Worm (Caenorhabditis elegans) whole organism, L1 larva: ENCODE measurements around the gene nhr-233.

ENCODE experiments used
- C16A3.4 ChIP-seq: fragments of 150-350 bp; optimal IDR thresholded peaks from 2 replicates; lab custom pipeline; 2014; ENCODE audit warnings: missing biosample characterization, missing genetic modification characterization
- F16B12.6 ChIP-seq: fragments of 150-350 bp; optimal IDR thresholded peaks from 2 replicates; lab custom pipeline; 2014; ENCODE audit warnings: missing biosample characterization, missing genetic modification characterization
- aha-1 ChIP-seq: fragments of 150-350 bp; optimal IDR thresholded peaks from 2 replicates; lab custom pipeline; 2014; ENCODE audit warnings: missing biosample characterization, missing genetic modification characterization
- alr-1 ChIP-seq: fragments of 200-800 bp; sonication (Bioruptor generic); optimal IDR thresholded peaks from 2 replicates; lab custom pipeline; 2018; ENCODE audit warnings: borderline replicate concordance, mild to moderate bottlenecking, missing genetic modification characterization, missing compliant biosample characterization
- aly-2 ChIP-seq: fragments of 150-350 bp; optimal IDR thresholded peaks from 2 replicates; lab custom pipeline; 2014; ENCODE audit warnings: missing biosample characterization, missing genetic modification characterization
- ama-1 ChIP-seq: fragments of 150-350 bp; optimal IDR thresholded peaks from 2 replicates; lab custom pipeline; 2014
- ceh-63 ChIP-seq: fragments of 200-800 bp; sonication (Bioruptor generic); optimal IDR thresholded peaks from 2 replicates; lab custom pipeline; 2018; ENCODE audit warnings: mild to moderate bottlenecking, missing genetic modification characterization, missing compliant biosample characterization
- ceh-8 ChIP-seq: fragments of 200-800 bp; sonication (Bioruptor generic); optimal IDR thresholded peaks from 2 replicates; lab custom pipeline; 2018; ENCODE audit warnings: mild to moderate bottlenecking, missing genetic modification characterization, moderate library complexity, missing compliant biosample characterization
- ceh-90 ChIP-seq: sonication (generic microtip); optimal IDR thresholded peaks from 2 replicates; lab custom pipeline; 2016; ENCODE audit warnings: missing genetic modification characterization, missing compliant biosample characterization
- ces-1 ChIP-seq: fragments of 150-350 bp; optimal IDR thresholded peaks from 2 replicates; lab custom pipeline; 2014; ENCODE audit warnings: missing biosample characterization, missing genetic modification reagents, missing genetic modification characterization
- dpl-1 ChIP-seq, 3 experiments: fragments of 150-350 bp in 2 of 3; sonication (generic microtip) in 1 of 3; optimal IDR thresholded peaks; 2 replicates each; lab custom pipeline; 2014 to 2017; ENCODE audit warnings: missing biosample characterization in 3 of 3, missing genetic modification characterization in 3 of 3, missing genetic modification reagents in 3 of 3
- dsc-1 ChIP-seq: sonication (generic microtip); optimal IDR thresholded peaks from 2 replicates; lab custom pipeline; 2016; ENCODE audit warnings: mild to moderate bottlenecking, missing genetic modification characterization, missing compliant biosample characterization
- efl-1 ChIP-seq, 4 experiments: fragments of 150-350 bp; optimal IDR thresholded peaks in 3 of 4; peaks in 1 of 4; 1 replicate in 1 of 4; 2 replicates in 3 of 4; lab custom pipeline; 2014; ENCODE audit warnings: missing biosample characterization in 2 of 4, missing genetic modification characterization in 2 of 4, missing genetic modification reagents in 2 of 4
- egl-13 ChIP-seq: sonication (generic microtip); optimal IDR thresholded peaks from 2 replicates; lab custom pipeline; 2016; ENCODE audit warnings: missing genotype, missing genetic modification reagents, missing genetic modification characterization, missing compliant biosample characterization
- elt-3 ChIP-seq, 6 experiments: fragments of 150-350 bp in 1 of 6; sonication (generic microtip); optimal IDR thresholded peaks; 2 replicates each; lab custom pipeline; 2017 to 2018; ENCODE audit warnings: missing biosample characterization in 6 of 6, missing genetic modification characterization in 6 of 6, inconsistent platforms in 1 of 6
- fkh-10 ChIP-seq: sonication (generic microtip); optimal IDR thresholded peaks from 2 replicates; lab custom pipeline; 2017; ENCODE audit warnings: missing biosample characterization, missing genetic modification reagents, missing genetic modification characterization
- fkh-8 ChIP-seq: sonication (generic microtip); optimal IDR thresholded peaks from 2 replicates; lab custom pipeline; 2016; ENCODE audit warnings: mild to moderate bottlenecking, missing genetic modification characterization, missing compliant biosample characterization
- fos-1 ChIP-seq: fragments of 150-350 bp; optimal IDR thresholded peaks from 2 replicates; lab custom pipeline; 2014; ENCODE audit warnings: missing biosample characterization, missing genetic modification characterization
- grh-1 ChIP-seq: fragments of 200-800 bp; sonication (Bioruptor generic); IDR thresholded peaks from 2 replicates; pipeline ENCODE4 v1.3.6; 2022; ENCODE audit warnings: missing genetic modification reagents, missing genetic modification characterization, missing compliant biosample characterization
- hlh-17 ChIP-seq: fragments of 200-800 bp; sonication (Bioruptor generic); optimal IDR thresholded peaks from 2 replicates; lab custom pipeline; 2018; ENCODE audit warnings: missing genetic modification characterization, mild to moderate bottlenecking, missing compliant biosample characterization, moderate library complexity, borderline replicate concordance
- jun-1 ChIP-seq: fragments of 150-350 bp; optimal IDR thresholded peaks from 2 replicates; lab custom pipeline; 2014; ENCODE audit warnings: missing biosample characterization, missing genetic modification reagents, missing genetic modification characterization
- lin-14 ChIP-seq: fragments of 200-800 bp; sonication (Bioruptor generic); optimal IDR thresholded peaks from 2 replicates; lab custom pipeline; 2018; ENCODE audit warnings: mild to moderate bottlenecking, missing genetic modification characterization, moderate library complexity, missing compliant biosample characterization
- lin-15B ChIP-seq: fragments of 150-350 bp; sonication (generic microtip); optimal IDR thresholded peaks from 3 replicates; lab custom pipeline; 2014; ENCODE audit warnings: missing biosample characterization, missing genetic modification characterization
- lin-35 ChIP-seq, 2 experiments: fragments of 150-350 bp; optimal IDR thresholded peaks; 2 replicates each; lab custom pipeline; 2014; ENCODE audit warnings: missing biosample characterization in 2 of 2, missing genetic modification characterization in 2 of 2, missing genetic modification reagents in 2 of 2
- lin-39 ChIP-seq: fragments of 150-350 bp; optimal IDR thresholded peaks from 2 replicates; lab custom pipeline; 2014; ENCODE audit warnings: missing biosample characterization, missing genetic modification reagents, missing genetic modification characterization
- lir-3 ChIP-seq: sonication (generic microtip); optimal IDR thresholded peaks from 2 replicates; lab custom pipeline; 2016; ENCODE audit warnings: mild to moderate bottlenecking, missing genetic modification characterization, moderate library complexity, missing compliant biosample characterization; ENCODE audit not compliant: poor library complexity
- lsy-2 ChIP-seq, 2 experiments: fragments of 150-350 bp; optimal IDR thresholded peaks; 2 replicates each; lab custom pipeline; 2014; ENCODE audit warnings: missing biosample characterization in 2 of 2, missing genetic modification characterization in 2 of 2
- mdl-1 ChIP-seq, 2 experiments: fragments of 150-350 bp; optimal IDR thresholded peaks; 2 replicates each; lab custom pipeline; 2014 to 2017; ENCODE audit warnings: missing biosample characterization in 2 of 2, missing genetic modification characterization in 2 of 2, inconsistent platforms in 1 of 2
- mef-2 ChIP-seq: fragments of 150-350 bp; optimal IDR thresholded peaks from 2 replicates; lab custom pipeline; 2014; ENCODE audit warnings: missing biosample characterization, missing genetic modification characterization
- mep-1 ChIP-seq: fragments of 150-350 bp; optimal IDR thresholded peaks from 2 replicates; lab custom pipeline; 2014; ENCODE audit warnings: missing biosample characterization, missing genetic modification characterization
- nhr-12 ChIP-seq: sonication (generic microtip); optimal IDR thresholded peaks from 2 replicates; lab custom pipeline; 2017; ENCODE audit warnings: missing biosample characterization, missing genetic modification characterization
- nhr-19 ChIP-seq: fragments of 200-800 bp; sonication (Bioruptor generic); conservative IDR thresholded peaks from 2 replicates; pipeline ENCODE4 v1.3.6; 2022; ENCODE audit warnings: missing genetic modification characterization, missing compliant biosample characterization
- nhr-20 ChIP-seq: sonication (generic microtip); optimal IDR thresholded peaks from 2 replicates; lab custom pipeline; 2016; ENCODE audit warnings: mild to moderate bottlenecking, missing genetic modification characterization, missing compliant biosample characterization
- nhr-28 ChIP-seq: fragments of 150-350 bp; optimal IDR thresholded peaks from 2 replicates; lab custom pipeline; 2014; ENCODE audit warnings: missing biosample characterization, missing genetic modification characterization
- nhr-47 ChIP-seq: sonication (generic microtip); optimal IDR thresholded peaks from 2 replicates; lab custom pipeline; 2016; ENCODE audit warnings: mild to moderate bottlenecking, missing genetic modification characterization, moderate library complexity, missing compliant biosample characterization
- nhr-71 ChIP-seq: sonication (generic microtip); optimal IDR thresholded peaks from 2 replicates; lab custom pipeline; 2016; ENCODE audit warnings: mild to moderate bottlenecking, missing genetic modification characterization, moderate library complexity, missing compliant biosample characterization
- nhr-84 ChIP-seq: sonication (generic microtip); optimal IDR thresholded peaks from 2 replicates; lab custom pipeline; 2017; ENCODE audit warnings: missing biosample characterization, missing genetic modification characterization
- nhr-90 ChIP-seq: sonication (generic microtip); optimal IDR thresholded peaks from 2 replicates; lab custom pipeline; 2016; ENCODE audit warnings: mild to moderate bottlenecking, missing genetic modification characterization, missing compliant biosample characterization; ENCODE audit not compliant: poor library complexity
- pag-3 ChIP-seq: sonication (generic microtip); optimal IDR thresholded peaks from 2 replicates; lab custom pipeline; 2017; ENCODE audit warnings: missing genetic modification characterization, mild to moderate bottlenecking, missing compliant biosample characterization, antibody characterized with exemption, borderline replicate concordance; ENCODE audit not compliant: insufficient read depth
- pax-3 ChIP-seq: fragments of 200-800 bp; sonication (Bioruptor generic); optimal IDR thresholded peaks from 2 replicates; lab custom pipeline; 2018; ENCODE audit warnings: mild to moderate bottlenecking, missing genetic modification characterization, moderate library complexity, missing compliant biosample characterization
- skn-1 ChIP-seq: fragments of 150-350 bp; optimal IDR thresholded peaks from 2 replicates; lab custom pipeline; 2014; ENCODE audit warnings: missing biosample characterization, missing genetic modification characterization
- snu-23 ChIP-seq: sonication (generic microtip); optimal IDR thresholded peaks from 2 replicates; lab custom pipeline; 2016; ENCODE audit warnings: missing genetic modification characterization, missing compliant biosample characterization
- sup-37 ChIP-seq: fragments of 200-800 bp; sonication (Bioruptor generic); optimal IDR thresholded peaks from 2 replicates; lab custom pipeline; 2018; ENCODE audit warnings: mild to moderate bottlenecking, missing genetic modification characterization, missing compliant biosample characterization
- unc-130 ChIP-seq: fragments of 150-350 bp; optimal IDR thresholded peaks from 2 replicates; lab custom pipeline; 2017; ENCODE audit warnings: missing biosample characterization, missing genetic modification characterization, inconsistent platforms
- vab-15 ChIP-seq: sonication (generic microtip); optimal IDR thresholded peaks from 2 replicates; lab custom pipeline; 2017; ENCODE audit warnings: missing genotype, mild to moderate bottlenecking, missing genetic modification characterization, missing compliant biosample characterization
- xbp-1 ChIP-seq: sonication (generic microtip); optimal IDR thresholded peaks from 2 replicates; lab custom pipeline; 2016; ENCODE audit warnings: missing genetic modification characterization, missing compliant biosample characterization
- ztf-11 ChIP-seq, 2 experiments: sonication (generic microtip); optimal IDR thresholded peaks; 2 replicates each; lab custom pipeline; 2016 to 2017; ENCODE audit warnings: missing genetic modification characterization in 2 of 2, missing biosample characterization in 1 of 2, missing compliant biosample characterization in 1 of 2

nhr-233 gene

DNA sequence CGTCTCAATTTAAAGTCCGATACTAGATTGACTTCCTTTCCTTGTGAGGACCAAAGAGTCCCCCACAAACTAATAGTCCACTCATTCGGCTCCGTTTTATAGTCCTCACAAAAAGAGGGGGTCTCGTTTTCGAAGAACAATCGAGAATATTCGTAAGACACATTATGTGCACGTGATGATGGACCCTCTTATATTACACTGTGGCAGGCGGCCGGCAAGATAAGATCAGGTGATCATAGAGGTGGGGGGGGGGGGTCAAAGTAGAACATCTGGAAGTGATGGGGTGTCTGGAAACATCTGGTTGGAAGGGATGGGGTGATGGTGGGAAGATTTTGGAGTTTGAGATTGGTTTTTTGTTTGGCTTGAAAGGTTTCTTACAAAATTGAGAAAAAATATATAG lies 27.8 kb upstream of the nhr-233 start (continued):
- no peak for TF ChIP-seq hlh-17 (GFP tag; lab: Kevin White, UChicago)
- TF ChIP-seq nhr-90 (tag; lab: Kevin White, UChicago), result no peak
- TF ChIP-seq aly-2 (tag; lab: Kevin White, UChicago), result no peak
- TF ChIP-seq snu-23, result peak; percentile 27
- no peak for TF ChIP-seq mef-2
- no peak for TF ChIP-seq xbp-1 (tag; lab: Kevin White, UChicago)
- no peak for TF ChIP-seq ama-1 (lab: Kevin White, UChicago)
- no peak for TF ChIP-seq efl-1 (optimal IDR thresholded peaks at IDR 0.05; lab: Kevin White, UChicago)
- TF ChIP-seq efl-1 (GFP tag; optimal IDR thresholded peaks at IDR 0.05 in 1 of 2; lab: Kevin White, UChicago), result no peak
- no peak for TF ChIP-seq F16B12.6 (tag; lab: Kevin White, UChicago)
- no peak for TF ChIP-seq nhr-12
- TF ChIP-seq lin-39 (tag; lab: Kevin White, UChicago), result no peak
- TF ChIP-seq fkh-10 (GFP tag; lab: Kevin White, UChicago), result no peak
- no peak for TF ChIP-seq ces-1
- TF ChIP-seq nhr-71 (tag; lab: Kevin White, UChicago), result peak; percentile 47
- no peak for TF ChIP-seq fos-1 (tag; lab: Kevin White, UChicago)
- no peak for TF ChIP-seq C16A3.4 (tag; lab: Kevin White, UChicago)
- no peak for TF ChIP-seq nhr-28 (tag; lab: Kevin White, UChicago)
- TF ChIP-seq ztf-11 (tag; optimal IDR thresholded peaks at IDR 0.05; lab: Kevin White, UChicago), result no peak
- TF ChIP-seq vab-15 (tag; lab: Kevin White, UChicago), result no peak

- TF ChIP-seq elt-3 (tag; optimal IDR thresholded peaks at IDR 0.05; lab: Kevin White, UChicago), result peak in 1 of 6 experiments; percentile 19
- no peak for TF ChIP-seq ceh-90
- TF ChIP-seq, all 84 proteins: peak for 1
Measured at ce11 chrV:16596102-16596501, 25.5 kb upstream of the nhr-233 start.

DNA sequence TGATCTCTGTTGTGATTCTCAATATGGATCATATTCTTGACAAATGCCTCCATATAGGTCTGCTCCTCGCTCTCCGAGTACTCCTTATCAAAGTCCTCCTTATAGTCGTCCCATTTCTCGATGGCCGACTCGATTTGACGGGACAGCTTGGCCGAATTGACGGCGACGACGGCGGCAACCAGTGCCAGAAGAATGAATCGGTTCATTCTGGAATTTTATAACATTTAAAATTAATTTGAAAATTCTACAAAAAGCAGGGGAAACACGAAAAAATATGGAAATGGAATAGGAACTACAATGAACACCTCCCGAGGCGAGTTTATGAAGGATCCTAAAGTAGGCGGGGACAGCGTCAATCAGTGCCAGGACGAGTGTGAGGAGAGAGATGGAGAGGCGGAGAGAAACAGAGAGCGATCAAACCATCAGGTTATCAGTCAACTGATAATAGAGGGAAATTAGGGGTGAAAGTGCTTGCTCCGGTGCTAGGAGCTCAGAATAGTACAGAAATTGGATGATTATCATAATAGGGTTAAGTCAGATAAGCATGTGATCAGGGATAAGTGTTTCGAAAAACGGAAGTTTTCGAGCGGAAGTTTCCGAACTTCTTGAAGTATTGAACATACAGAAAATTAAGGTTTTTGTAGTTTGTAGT lies 24.7 kb upstream of the nhr-233 start, which contains the start of gene cpl-1:
cpl-1 (minus strand) TSS at position 207 of the 652 bp plus-strand sequence.
- TF ChIP-seq nhr-20 (tag; lab: Kevin White, UChicago) (peak; percentile 23), nhr-19 (peak; percentile 16; the same call in 1 of the 2 replicates), lin-14 (GFP tag; lab: Kevin White, UChicago) (peak; percentile 24), nhr-84 (tag; lab: Kevin White, UChicago) (no peak), mdl-1 (tag; optimal IDR thresholded peaks at IDR 0.05; lab: Kevin White, UChicago) (no peak), lsy-2 (tag; optimal IDR thresholded peaks at IDR 0.05; lab: Kevin White, UChicago) (no peak), nhr-12 (no peak), hlh-17 (GFP tag; lab: Kevin White, UChicago) (no peak), lin-15B (tag; lab: Kevin White, UChicago) (no peak), alr-1 (tag; lab: Kevin White, UChicago) (no peak), pax-3 (tag; lab: Kevin White, UChicago) (no peak), nhr-71 (tag; lab: Kevin White, UChicago) (peak; percentile 45), xbp-1 (tag; lab: Kevin White, UChicago) (no peak), ama-1 (lab: Kevin White, UChicago) (peak; percentile 88), ceh-8 (GFP tag; lab: Kevin White, UChicago) (no peak), aha-1 (no peak), fos-1 (tag; lab: Kevin White, UChicago) (no peak), mep-1 (tag; lab: Kevin White, UChicago) (no peak), nhr-47 (tag; lab: Kevin White, UChicago) (no peak), dpl-1 (GFP tag; optimal IDR thresholded peaks at IDR 0.05; lab: Kevin White, UChicago) (no peak), skn-1 (tag; lab: Kevin White, UChicago) (no peak), lin-35 (GFP tag; optimal IDR thresholded peaks at IDR 0.05; lab: Kevin White, UChicago) (peak in 1 of 2 experiments; percentile 27), fkh-10 (GFP tag; lab: Kevin White, UChicago) (no peak), unc-130 (tag; lab: Kevin White, UChicago) (no peak), dsc-1 (tag; lab: Kevin White, UChicago) (no peak), pag-3 (tag; lab: Kevin White, UChicago) (no peak), jun-1 (tag; lab: Kevin White, UChicago) (peak; percentile 18), grh-1 (GFP tag; lab: Robert Waterston, UW) (no peak), ceh-63 (GFP tag; lab: Kevin White, UChicago) (no peak), fkh-8 (tag; lab: Kevin White, UChicago) (no peak), egl-13 (tag; lab: Kevin White, UChicago) (no peak), sup-37 (GFP tag; lab: Kevin White, UChicago) (no peak), lir-3 (no peak)
